Fruit fly (Drosophila melanogaster): ENCODE results near the gene CG32148.

dm6 chr3L:15013296-15013695 is 10.0 kb upstream of the CG32148 start:
- TF ChIP-seq CTCF (optimal IDR thresholded peaks at IDR 0.05), result no peak
- TF ChIP-seq CG8478 (optimal IDR thresholded peaks at IDR 0.05), result no peak
